Worm (Caenorhabditis elegans): ENCODE measurements around the gene T28A8.8.

DNA sequence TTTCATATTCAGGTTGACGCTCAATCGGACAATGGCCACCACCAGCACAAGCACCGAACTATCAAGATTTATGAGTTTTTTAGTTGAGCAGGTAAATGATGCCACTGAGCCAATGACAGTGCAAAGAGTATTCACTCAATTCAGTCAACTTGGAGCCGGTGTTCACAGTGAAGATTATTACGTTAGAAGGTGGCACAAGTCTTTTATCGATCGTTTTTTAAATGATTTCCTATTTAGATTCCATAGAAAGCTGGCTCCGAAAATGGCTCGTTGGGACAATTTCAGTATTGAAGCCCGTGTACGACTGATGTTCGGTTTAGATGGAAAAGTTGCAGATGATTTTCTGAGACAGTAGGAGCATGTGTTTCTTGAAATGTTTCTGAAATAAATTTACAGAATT lies 1.0 kb upstream of the T28A8.8 start, which contains the start of gene T28A8.5:
- TF ChIP-seq ama-1 (optimal IDR thresholded peaks at IDR 0.05), result no peak
- no peak for TF ChIP-seq nfya-1 (tag; optimal IDR thresholded peaks at IDR 0.05; ENCODE audit: insufficient read depth)
- no peak for TF ChIP-seq ztf-4 (tag; optimal IDR thresholded peaks at IDR 0.05)
- no peak for TF ChIP-seq R02D3.7 (tag; optimal IDR thresholded peaks at IDR 0.05)
- TF ChIP-seq ceh-16 (tag; optimal IDR thresholded peaks at IDR 0.05), result no peak
- no peak for TF ChIP-seq mdl-1 (tag; optimal IDR thresholded peaks at IDR 0.05)
- TF ChIP-seq nhr-11 (tag; optimal IDR thresholded peaks at IDR 0.05), result no peak
- no peak for TF ChIP-seq jun-1 (tag; optimal IDR thresholded peaks at IDR 0.05)
- TF ChIP-seq sea-2 (GFP tag; optimal IDR thresholded peaks at IDR 0.05), result no peak
- no peak for TF ChIP-seq unc-39 (tag; optimal IDR thresholded peaks at IDR 0.05)
